Fruit fly (Drosophila melanogaster) whole organism, prepupa: ENCODE data around the gene Rab9Db.

Experiments
- CG31627 ChIP-seq: fragments of 200-800 bp; sonication (Bioruptor generic); optimal IDR thresholded peaks from 3 replicates; lab custom pipeline; 2016; ENCODE audit warnings: missing biosample characterization, missing genetic modification characterization
- CG6276 ChIP-seq: fragments of 200-800 bp; sonication (Bioruptor generic); optimal IDR thresholded peaks from 2 replicates; lab custom pipeline; 2017; ENCODE audit warnings: missing biosample characterization, mild to moderate bottlenecking, missing genetic modification characterization
- Eip93F ChIP-seq: fragments of 200-800 bp; sonication (Bioruptor generic); optimal IDR thresholded peaks from 2 replicates; lab custom pipeline; 2016; ENCODE audit warnings: missing biosample characterization, mild to moderate bottlenecking, missing genetic modification characterization
- Ets21C ChIP-seq: fragments of 200-800 bp; sonication (Bioruptor generic); optimal IDR thresholded peaks from 3 replicates; lab custom pipeline; 2016; ENCODE audit warnings: missing biosample characterization, missing genetic modification characterization
- Ets96B ChIP-seq: fragments of 200-800 bp; optimal IDR thresholded peaks from 2 replicates; lab custom pipeline; 2019; ENCODE audit warnings: missing biosample characterization, mild to moderate bottlenecking, missing genetic modification characterization, moderate library complexity
- Sox14 ChIP-seq: fragments of 200-800 bp; sonication (Bioruptor generic); optimal IDR thresholded peaks from 3 replicates; lab custom pipeline; 2016; ENCODE audit warnings: missing biosample characterization, missing genetic modification characterization
- esn ChIP-seq: fragments of 200-800 bp; sonication (Bioruptor generic); optimal IDR thresholded peaks from 2 replicates; lab custom pipeline; 2016; ENCODE audit warnings: missing biosample characterization, mild to moderate bottlenecking, missing genetic modification characterization, moderate library complexity
- fd59A ChIP-seq: fragments of 200-800 bp; sonication (Bioruptor generic); optimal IDR thresholded peaks from 2 replicates; lab custom pipeline; 2017; ENCODE audit warnings: missing biosample characterization, mild to moderate bottlenecking, missing genetic modification characterization, missing genetic modification reagents
- fkh ChIP-seq: fragments of 200-800 bp; sonication (Bioruptor generic); optimal IDR thresholded peaks from 3 replicates; lab custom pipeline; 2017; ENCODE audit warnings: missing biosample characterization, mild to moderate bottlenecking, missing genetic modification characterization, moderate library complexity
- topi ChIP-seq: fragments of 200-800 bp; sonication (Bioruptor generic); optimal IDR thresholded peaks from 3 replicates; lab custom pipeline; 2016; ENCODE audit warnings: missing biosample characterization, missing genetic modification characterization

dm6 chrX:10579569-10579968, 43.5 kb downstream of the Rab9Db start:
- TF ChIP-seq Ets96B = no peak
- TF ChIP-seq CG6276 (GFP tag; lab: Kevin White, UChicago) = no peak
- no peak for TF ChIP-seq Sox14 (GFP tag; lab: Kevin White, UChicago)
- no peak for TF ChIP-seq fkh (GFP tag; lab: Kevin White, UChicago)
- no peak for TF ChIP-seq esn (GFP tag; lab: Kevin White, UChicago)
- TF ChIP-seq Eip93F = no peak
- no peak for TF ChIP-seq CG31627 (GFP tag; lab: Kevin White, UChicago)
- no peak for TF ChIP-seq Ets21C
- TF ChIP-seq fd59A (GFP tag; lab: Kevin White, UChicago) = no peak
- no peak for TF ChIP-seq topi (GFP tag; lab: Kevin White, UChicago)
